Fruit fly (Drosophila melanogaster): ENCODE data around the gene TfIIS.

- TF ChIP-seq CG32121 (GFP tag; IDR thresholded peaks at IDR 0.05) (peak; percentile 83; the same call in 1 of the 2 replicates), CG8159 (tag; optimal IDR thresholded peaks at IDR 0.05) (peak; percentile 93), CG14655 (GFP tag; optimal IDR thresholded peaks at IDR 0.05) (peak; percentile 92), EcR (GFP tag; optimal IDR thresholded peaks at IDR 0.05) (no peak), CG9948 (tag; optimal IDR thresholded peaks at IDR 0.05) (peak; percentile 87), D1 (tag; optimal IDR thresholded peaks at IDR 0.05) (peak; percentile 80), CG13204 (GFP tag; optimal IDR thresholded peaks at IDR 0.05) (peak; percentile 88), CG15710 (tag; optimal IDR thresholded peaks at IDR 0.05) (peak; percentile 82), Pif1A (GFP tag; optimal IDR thresholded peaks at IDR 0.05) (peak; percentile 72), CG12605 (GFP tag; IDR thresholded peaks at IDR 0.05) (peak; percentile 82), Pif1B (GFP tag; optimal IDR thresholded peaks at IDR 0.05) (peak; percentile 89)
These were observed 4.0 kb downstream of the TfIIS start for dm6 chr2L:15056359-15057220.
